Worm (Caenorhabditis elegans) whole organism, late embryonic: ENCODE data around the gene dnj-2.

Experiments
- C08G9.2 ChIP-seq: sonication (generic microtip); optimal IDR thresholded peaks from 2 replicates; lab custom pipeline; 2016; ENCODE audit warnings: mild to moderate bottlenecking, missing genetic modification characterization, moderate library complexity, missing compliant biosample characterization
- C38D4.7 ChIP-seq: fragments of 200-800 bp; sonication (Bioruptor generic); optimal IDR thresholded peaks from 2 replicates; lab custom pipeline; 2018; ENCODE audit warnings: mild to moderate bottlenecking, missing genetic modification characterization, moderate library complexity, missing compliant biosample characterization
- K09A11.1 ChIP-seq: sonication (generic microtip); optimal IDR thresholded peaks from 2 replicates; lab custom pipeline; 2017; ENCODE audit warnings: antibody characterized with exemption, mild to moderate bottlenecking, missing genetic modification characterization, missing compliant biosample characterization; ENCODE audit not compliant: insufficient read depth
- T23F11.4 ChIP-seq: fragments of 200-800 bp; sonication (Bioruptor generic); optimal IDR thresholded peaks from 2 replicates; lab custom pipeline; 2018; ENCODE audit warnings: mild to moderate bottlenecking, missing genetic modification characterization, missing compliant biosample characterization
- Y22D7AL.16 ChIP-seq: sonication (generic microtip); optimal IDR thresholded peaks from 2 replicates; lab custom pipeline; 2016; ENCODE audit warnings: missing genetic modification characterization, missing compliant biosample characterization
- ama-1 ChIP-seq: fragments of 150-350 bp; optimal IDR thresholded peaks from 2 replicates; lab custom pipeline; 2014
- ceh-18 ChIP-seq: sonication (generic microtip); optimal IDR thresholded peaks from 2 replicates; lab custom pipeline; 2016; ENCODE audit warnings: missing genetic modification characterization, missing compliant biosample characterization
- ceh-22 ChIP-seq: sonication (generic microtip); optimal IDR thresholded peaks from 2 replicates; lab custom pipeline; 2017; ENCODE audit warnings: missing biosample characterization, missing genetic modification characterization
- ceh-30 ChIP-seq: fragments of 150-350 bp; optimal IDR thresholded peaks from 2 replicates; lab custom pipeline; 2014; ENCODE audit warnings: missing biosample characterization, missing genetic modification characterization
- ceh-31 ChIP-seq: sonication (generic microtip); optimal IDR thresholded peaks from 2 replicates; lab custom pipeline; 2016; ENCODE audit warnings: missing genetic modification characterization, missing compliant biosample characterization
- ceh-48 ChIP-seq: sonication (generic microtip); optimal IDR thresholded peaks from 2 replicates; lab custom pipeline; 2016; ENCODE audit warnings: missing genetic modification characterization, inconsistent platforms, missing compliant biosample characterization
- ceh-9 ChIP-seq: sonication (generic microtip); optimal IDR thresholded peaks from 2 replicates; lab custom pipeline; 2016; ENCODE audit warnings: mild to moderate bottlenecking, missing genetic modification characterization, inconsistent platforms, missing compliant biosample characterization
- dmd-4 ChIP-seq: sonication (generic microtip); optimal IDR thresholded peaks from 2 replicates; lab custom pipeline; 2016; ENCODE audit warnings: borderline replicate concordance, missing genetic modification characterization, missing compliant biosample characterization
- dve-1 ChIP-seq: sonication (generic microtip); optimal IDR thresholded peaks from 2 replicates; lab custom pipeline; 2017; ENCODE audit warnings: antibody characterized with exemption, mild to moderate bottlenecking, missing genetic modification characterization, missing compliant biosample characterization
- elt-2 ChIP-seq: sonication (generic microtip); optimal IDR thresholded peaks from 2 replicates; lab custom pipeline; 2016; ENCODE audit warnings: missing genetic modification reagents, missing genetic modification characterization, missing compliant biosample characterization
- elt-4 ChIP-seq: sonication (generic microtip); optimal IDR thresholded peaks from 2 replicates; lab custom pipeline; 2016; ENCODE audit warnings: missing genetic modification characterization, missing compliant biosample characterization
- ets-4 ChIP-seq: sonication (generic microtip); optimal IDR thresholded peaks from 2 replicates; lab custom pipeline; 2016; ENCODE audit warnings: missing genetic modification characterization, missing compliant biosample characterization
- eyg-1 ChIP-seq: sonication (generic microtip); optimal IDR thresholded peaks from 2 replicates; lab custom pipeline; 2016; ENCODE audit warnings: missing genotype, missing genetic modification characterization, missing compliant biosample characterization
- fax-1 ChIP-seq: sonication (generic microtip); optimal IDR thresholded peaks from 2 replicates; lab custom pipeline; 2016; ENCODE audit warnings: missing genotype, missing genetic modification characterization, missing compliant biosample characterization
- fkh-10 ChIP-seq: fragments of 150-350 bp; optimal IDR thresholded peaks from 2 replicates; lab custom pipeline; 2014; ENCODE audit warnings: missing biosample characterization, missing genetic modification reagents, missing genetic modification characterization
- fkh-6 ChIP-seq: sonication (generic microtip); optimal IDR thresholded peaks from 2 replicates; lab custom pipeline; 2016; ENCODE audit warnings: missing genetic modification characterization, missing compliant biosample characterization
- gmeb-2 ChIP-seq: sonication (generic microtip); optimal IDR thresholded peaks from 2 replicates; lab custom pipeline; 2016; ENCODE audit warnings: missing genetic modification characterization, inconsistent platforms, missing compliant biosample characterization
- hlh-13 ChIP-seq: fragments of 200-800 bp; sonication (Bioruptor generic); optimal IDR thresholded peaks from 2 replicates; lab custom pipeline; 2018; ENCODE audit warnings: mild to moderate bottlenecking, missing genetic modification characterization, missing compliant biosample characterization
- hlh-30 ChIP-seq: sonication (generic microtip); optimal IDR thresholded peaks from 2 replicates; lab custom pipeline; 2017; ENCODE audit warnings: antibody characterized with exemption, missing genetic modification characterization, missing compliant biosample characterization; ENCODE audit not compliant: insufficient read depth
- lin-11 ChIP-seq: fragments of 200-800 bp; sonication (Bioruptor generic); optimal IDR thresholded peaks from 2 replicates; lab custom pipeline; 2018; ENCODE audit warnings: mild to moderate bottlenecking, missing genetic modification characterization, missing compliant biosample characterization
- madf-2 ChIP-seq: sonication (generic microtip); optimal IDR thresholded peaks from 2 replicates; lab custom pipeline; 2017; ENCODE audit warnings: missing genetic modification characterization, missing compliant biosample characterization
- mec-3 ChIP-seq: sonication (generic microtip); optimal IDR thresholded peaks from 2 replicates; lab custom pipeline; 2016; ENCODE audit warnings: borderline replicate concordance, missing genetic modification characterization, missing compliant biosample characterization
- nfya-1 ChIP-seq: sonication (generic microtip); optimal IDR thresholded peaks from 2 replicates; lab custom pipeline; 2017; ENCODE audit warnings: missing genetic modification characterization, mild to moderate bottlenecking, missing compliant biosample characterization, antibody characterized with exemption, moderate library complexity
- nhr-232 ChIP-seq: sonication (generic microtip); optimal IDR thresholded peaks from 2 replicates; lab custom pipeline; 2016; ENCODE audit warnings: missing genetic modification characterization, missing compliant biosample characterization
- npax-4 ChIP-seq: sonication (generic microtip); optimal IDR thresholded peaks from 2 replicates; lab custom pipeline; 2016; ENCODE audit warnings: missing genetic modification characterization, missing compliant biosample characterization
- pag-3 ChIP-seq: sonication (generic microtip); optimal IDR thresholded peaks from 2 replicates; lab custom pipeline; 2016; ENCODE audit warnings: missing compliant biosample characterization, missing genetic modification characterization, borderline replicate concordance
- pat-9 ChIP-seq: fragments of 200-800 bp; sonication (Bioruptor generic); optimal IDR thresholded peaks from 2 replicates; lab custom pipeline; 2018; ENCODE audit warnings: mild to moderate bottlenecking, missing genetic modification characterization, moderate library complexity, missing compliant biosample characterization
- pax-1 ChIP-seq: fragments of 150-350 bp; optimal IDR thresholded peaks from 2 replicates; lab custom pipeline; 2014; ENCODE audit warnings: missing biosample characterization, missing genetic modification characterization
- pha-2 ChIP-seq: sonication (generic microtip); optimal IDR thresholded peaks from 2 replicates; lab custom pipeline; 2017; ENCODE audit warnings: mild to moderate bottlenecking, missing genetic modification characterization, missing compliant biosample characterization
- pqm-1 ChIP-seq: sonication (generic microtip); optimal IDR thresholded peaks from 2 replicates; lab custom pipeline; 2016; ENCODE audit warnings: missing genetic modification characterization, missing compliant biosample characterization
- ref-2 ChIP-seq: sonication (generic microtip); optimal IDR thresholded peaks from 2 replicates; lab custom pipeline; 2016; ENCODE audit warnings: missing genetic modification characterization, missing compliant biosample characterization
- rnt-1 ChIP-seq: sonication (generic microtip); optimal IDR thresholded peaks from 2 replicates; lab custom pipeline; 2016; ENCODE audit warnings: missing genetic modification characterization, missing compliant biosample characterization
- sox-2 ChIP-seq: fragments of 200-800 bp; sonication (Bioruptor generic); IDR thresholded peaks from 2 replicates; pipeline ENCODE4 v1.3.6; 2022; ENCODE audit warnings: missing genetic modification reagents, missing genetic modification characterization, missing compliant biosample characterization
- tbx-2 ChIP-seq: sonication (generic microtip); optimal IDR thresholded peaks from 2 replicates; lab custom pipeline; 2016; ENCODE audit warnings: missing genetic modification characterization, missing compliant biosample characterization
- unc-86 ChIP-seq: sonication (generic microtip); optimal IDR thresholded peaks from 2 replicates; lab custom pipeline; 2016; ENCODE audit warnings: missing genetic modification characterization, missing compliant biosample characterization
- zip-5 ChIP-seq: sonication (generic microtip); optimal IDR thresholded peaks from 2 replicates; lab custom pipeline; 2016; ENCODE audit warnings: missing genetic modification characterization, missing compliant biosample characterization
- ztf-16 ChIP-seq: sonication (generic microtip); optimal IDR thresholded peaks from 2 replicates; lab custom pipeline; 2017; ENCODE audit warnings: missing genetic modification characterization, missing compliant biosample characterization

Gene dnj-2

ce11 chrIV:11276026-11276425, 37.8 kb downstream of the dnj-2 start:
- no peak for TF ChIP-seq ceh-31
- no peak for TF ChIP-seq C08G9.2 (tag; lab: Kevin White, UChicago)
- TF ChIP-seq mec-3 (tag; lab: Kevin White, UChicago): no peak
- no peak for TF ChIP-seq pag-3 (tag; lab: Kevin White, UChicago)

ce11 chrIV:11273151-11273550, 40.6 kb downstream of the dnj-2 start, which contains the start of gene gtl-2:
gtl-2 (plus strand) TSS chrIV:11273451.
- TF ChIP-seq T23F11.4 (GFP tag; lab: Kevin White, UChicago): no peak
- TF ChIP-seq zip-5 (tag; lab: Kevin White, UChicago): no peak
- no peak for TF ChIP-seq ztf-16 (tag; lab: Kevin White, UChicago)
- TF ChIP-seq hlh-30 (tag; lab: Kevin White, UChicago): no peak
- TF ChIP-seq ceh-18 (tag; lab: Kevin White, UChicago): no peak
- TF ChIP-seq dve-1: no peak
- TF ChIP-seq fax-1 (tag; lab: Kevin White, UChicago): no peak
- TF ChIP-seq tbx-2 (tag; lab: Kevin White, UChicago): no peak
- TF ChIP-seq unc-86 (tag; lab: Kevin White, UChicago): no peak

ce11 chrIV:11271262-11271661, 42.5 kb downstream of the dnj-2 start, which contains the start of gene nhr-7:
nhr-7 (minus strand) TSS chrIV:11271362.
- TF ChIP-seq fkh-6 (tag; lab: Kevin White, UChicago): no peak
- TF ChIP-seq K09A11.1: no peak
- TF ChIP-seq nfya-1 (tag; lab: Kevin White, UChicago): no peak
- no peak for TF ChIP-seq ama-1 (lab: Kevin White, UChicago)
- no peak for TF ChIP-seq zip-5 (tag; lab: Kevin White, UChicago)
- no peak for TF ChIP-seq tbx-2 (tag; lab: Kevin White, UChicago)
- no peak for TF ChIP-seq elt-2 (tag; lab: Kevin White, UChicago)
- no peak for TF ChIP-seq unc-86 (tag; lab: Kevin White, UChicago)
- TF ChIP-seq ceh-9 (tag; lab: Kevin White, UChicago): no peak
- TF ChIP-seq ets-4 (tag; lab: Kevin White, UChicago): no peak
- TF ChIP-seq ceh-22 (tag; lab: Kevin White, UChicago): no peak
- TF ChIP-seq nhr-232: no peak
- TF ChIP-seq ceh-30: no peak
- TF ChIP-seq npax-4 (tag; lab: Kevin White, UChicago): no peak
- TF ChIP-seq rnt-1 (tag; lab: Kevin White, UChicago): no peak
- no peak for TF ChIP-seq hlh-13 (GFP tag; lab: Kevin White, UChicago)
- no peak for TF ChIP-seq madf-2 (tag; lab: Kevin White, UChicago)
- no peak for TF ChIP-seq fkh-10

- TF ChIP-seq eyg-1 (tag; lab: Kevin White, UChicago) (no peak), gmeb-2 (tag; lab: Kevin White, UChicago) (no peak), Y22D7AL.16 (tag; lab: Kevin White, UChicago) (no peak), pha-2 (tag; lab: Kevin White, UChicago) (no peak), pat-9 (tag; lab: Kevin White, UChicago) (no peak), pqm-1 (tag; lab: Kevin White, UChicago) (no peak), T23F11.4 (GFP tag; lab: Kevin White, UChicago) (no peak), madf-2 (tag; lab: Kevin White, UChicago) (no peak), npax-4 (tag; lab: Kevin White, UChicago) (no peak), ceh-48 (tag; lab: Kevin White, UChicago) (no peak), ceh-18 (tag; lab: Kevin White, UChicago) (no peak), ref-2 (no peak), lin-11 (tag; lab: Kevin White, UChicago) (no peak), sox-2 (GFP tag; lab: Robert Waterston, UW) (no peak), C38D4.7 (GFP tag; lab: Kevin White, UChicago) (no peak), dmd-4 (no peak), elt-4 (tag; lab: Kevin White, UChicago) (no peak), nfya-1 (tag; lab: Kevin White, UChicago) (no peak), ceh-30 (no peak), pax-1 (tag; lab: Kevin White, UChicago) (no peak)
Observed at ce11 chrIV:11269483-11269882, 44.3 kb downstream of the dnj-2 start.
